Fruit fly (Drosophila melanogaster) whole organism, prepupa: ENCODE results near the gene CG15203.

Experiments used
- Blimp-1 ChIP-seq: fragments of 200-800 bp; sonication (Bioruptor generic); optimal IDR thresholded peaks from 3 replicates; lab custom pipeline; 2017; ENCODE audit warnings: missing biosample characterization, missing genetic modification characterization, mild to moderate bottlenecking, moderate library complexity, missing genetic modification reagents
- CG10631 ChIP-seq: fragments of 200-800 bp; sonication (Bioruptor generic); optimal IDR thresholded peaks from 2 replicates; lab custom pipeline; 2016; ENCODE audit warnings: missing biosample characterization, missing genetic modification characterization
- CG11294 ChIP-seq: fragments of 200-800 bp; sonication (Bioruptor generic); IDR thresholded peaks from 2 replicates; pipeline ENCODE4 v1.3.6; 2022; ENCODE audit warnings: missing biosample characterization, missing genetic modification characterization
- CG11762 ChIP-seq: fragments of 200-800 bp; sonication (Bioruptor generic); optimal IDR thresholded peaks from 3 replicates; lab custom pipeline; 2016; ENCODE audit warnings: missing biosample characterization, missing genetic modification characterization; ENCODE audit not compliant: insufficient read depth
- CG15336 ChIP-seq: fragments of 200-800 bp; sonication (Bioruptor generic); IDR thresholded peaks from 2 replicates; pipeline ENCODE4 v1.3.6; 2022; ENCODE audit warnings: missing biosample characterization, missing genetic modification characterization
- CG1621 ChIP-seq: fragments of 200-800 bp; sonication (Bioruptor generic); optimal IDR thresholded peaks from 3 replicates; lab custom pipeline; 2018; ENCODE audit warnings: missing biosample characterization, mild to moderate bottlenecking, missing genetic modification characterization
- CG16779 ChIP-seq: fragments of 200-800 bp; sonication (Bioruptor generic); optimal IDR thresholded peaks from 3 replicates; lab custom pipeline; 2017; ENCODE audit warnings: missing biosample characterization, mild to moderate bottlenecking, missing genetic modification characterization
- CG3032 ChIP-seq: fragments of 200-800 bp; optimal IDR thresholded peaks from 2 replicates; lab custom pipeline; 2019; ENCODE audit warnings: missing biosample characterization, mild to moderate bottlenecking, missing genetic modification characterization, moderate library complexity
- CG32006 ChIP-seq: fragments of 200-800 bp; sonication (Bioruptor generic); optimal IDR thresholded peaks from 3 replicates; lab custom pipeline; 2017; ENCODE audit warnings: missing biosample characterization, mild to moderate bottlenecking, missing genetic modification characterization
- CG34406 ChIP-seq: fragments of 200-800 bp; sonication (Bioruptor generic); optimal IDR thresholded peaks from 3 replicates; lab custom pipeline; 2016; ENCODE audit warnings: missing biosample characterization, missing genetic modification characterization
- CG6276 ChIP-seq: fragments of 200-800 bp; sonication (Bioruptor generic); optimal IDR thresholded peaks from 2 replicates; lab custom pipeline; 2017; ENCODE audit warnings: missing biosample characterization, mild to moderate bottlenecking, missing genetic modification characterization
- CG6792 ChIP-seq: fragments of 200-800 bp; sonication (Bioruptor generic); optimal IDR thresholded peaks from 3 replicates; lab custom pipeline; 2016; ENCODE audit warnings: missing biosample characterization, missing genetic modification characterization
- CG6808 ChIP-seq: fragments of 200-800 bp; sonication (Bioruptor generic); optimal IDR thresholded peaks from 3 replicates; lab custom pipeline; 2017; ENCODE audit warnings: missing biosample characterization, missing genetic modification characterization, mild to moderate bottlenecking, moderate library complexity, missing genetic modification reagents
- CG6854 ChIP-seq: fragments of 200-800 bp; sonication (Bioruptor generic); optimal IDR thresholded peaks from 2 replicates; lab custom pipeline; 2017; ENCODE audit warnings: missing biosample characterization, mild to moderate bottlenecking, missing genetic modification characterization
- CG7368 ChIP-seq: fragments of 200-800 bp; sonication (Bioruptor generic); optimal IDR thresholded peaks from 3 replicates; lab custom pipeline; 2016; ENCODE audit warnings: missing biosample characterization, missing genetic modification characterization
- CG8119 ChIP-seq: fragments of 200-800 bp; sonication (Bioruptor generic); IDR thresholded peaks from 3 replicates; pipeline ENCODE4 v1.3.6; 2022; ENCODE audit warnings: missing biosample characterization, missing genetic modification characterization
- CG8632 ChIP-seq: fragments of 200-800 bp; sonication (Bioruptor generic); optimal IDR thresholded peaks from 3 replicates; lab custom pipeline; 2016; ENCODE audit warnings: missing biosample characterization, missing genetic modification characterization
- Eip93F ChIP-seq: fragments of 200-800 bp; sonication (Bioruptor generic); optimal IDR thresholded peaks from 2 replicates; lab custom pipeline; 2016; ENCODE audit warnings: missing biosample characterization, mild to moderate bottlenecking, missing genetic modification characterization
- Ets21C ChIP-seq: fragments of 200-800 bp; sonication (Bioruptor generic); optimal IDR thresholded peaks from 3 replicates; lab custom pipeline; 2016; ENCODE audit warnings: missing biosample characterization, missing genetic modification characterization
- Gug ChIP-seq: fragments of 200-800 bp; sonication (Bioruptor generic); IDR thresholded peaks from 2 replicates; pipeline ENCODE4 v1.3.6; 2022; ENCODE audit warnings: missing biosample characterization, missing genetic modification characterization
- Hr4 ChIP-seq: fragments of 200-800 bp; sonication (Bioruptor generic); optimal IDR thresholded peaks from 3 replicates; lab custom pipeline; 2016; ENCODE audit warnings: missing biosample characterization, missing genetic modification characterization
- Lpt ChIP-seq: fragments of 200-800 bp; sonication (Bioruptor generic); optimal IDR thresholded peaks from 3 replicates; lab custom pipeline; 2016; ENCODE audit warnings: missing biosample characterization, missing genetic modification characterization
- Met ChIP-seq: fragments of 200-800 bp; sonication (Bioruptor generic); optimal IDR thresholded peaks from 3 replicates; lab custom pipeline; 2016; ENCODE audit warnings: missing biosample characterization, missing genetic modification characterization
- OdsH ChIP-seq: fragments of 200-800 bp; sonication (Bioruptor generic); optimal IDR thresholded peaks from 3 replicates; lab custom pipeline; 2016; ENCODE audit warnings: missing biosample characterization, missing genetic modification characterization
- Smox ChIP-seq: fragments of 200-800 bp; sonication (Bioruptor generic); optimal IDR thresholded peaks from 3 replicates; lab custom pipeline; 2016; ENCODE audit warnings: missing biosample characterization, missing genetic modification characterization
- Sox102F ChIP-seq: fragments of 200-800 bp; sonication (Bioruptor generic); optimal IDR thresholded peaks from 2 replicates; lab custom pipeline; 2016; ENCODE audit warnings: missing biosample characterization, mild to moderate bottlenecking, missing genetic modification characterization
- acj6 ChIP-seq: fragments of 200-800 bp; sonication (Bioruptor generic); optimal IDR thresholded peaks from 3 replicates; lab custom pipeline; 2016; ENCODE audit warnings: missing biosample characterization, missing genetic modification characterization
- cyc ChIP-seq: fragments of 200-800 bp; sonication (Bioruptor generic); optimal IDR thresholded peaks from 3 replicates; lab custom pipeline; 2016; ENCODE audit warnings: missing biosample characterization, missing genetic modification characterization
- dac ChIP-seq: fragments of 200-800 bp; sonication (Bioruptor generic); optimal IDR thresholded peaks from 2 replicates; lab custom pipeline; 2017; ENCODE audit warnings: missing biosample characterization, mild to moderate bottlenecking, missing genetic modification characterization
- fd59A ChIP-seq: fragments of 200-800 bp; sonication (Bioruptor generic); optimal IDR thresholded peaks from 2 replicates; lab custom pipeline; 2017; ENCODE audit warnings: missing biosample characterization, mild to moderate bottlenecking, missing genetic modification characterization, missing genetic modification reagents
- lz ChIP-seq: fragments of 200-800 bp; sonication (Bioruptor generic); optimal IDR thresholded peaks from 3 replicates; lab custom pipeline; 2016; ENCODE audit warnings: missing biosample characterization, missing genetic modification characterization
- salr ChIP-seq, 2 experiments: fragments of 200-800 bp; sonication (Bioruptor generic); optimal IDR thresholded peaks; 3 replicates each; lab custom pipeline; 2016 to 2018; ENCODE audit warnings: missing biosample characterization in 2 of 2, missing genetic modification characterization in 2 of 2, mild to moderate bottlenecking in 1 of 2
- spab ChIP-seq: fragments of 200-800 bp; sonication (Bioruptor generic); optimal IDR thresholded peaks from 2 replicates; lab custom pipeline; 2017; ENCODE audit warnings: missing biosample characterization, mild to moderate bottlenecking, missing genetic modification characterization, missing genetic modification reagents
- ss ChIP-seq, 2 experiments: fragments of 200-800 bp; sonication (Bioruptor generic); optimal IDR thresholded peaks; 2 replicates in 1 of 2; 3 replicates in 1 of 2; lab custom pipeline; 2017 to 2018; ENCODE audit warnings: mild to moderate bottlenecking in 2 of 2, missing biosample characterization in 2 of 2, missing genetic modification characterization in 2 of 2, moderate library complexity in 1 of 2
- svp ChIP-seq: fragments of 200-800 bp; sonication (Bioruptor generic); peaks from one replicate; lab custom pipeline; 2016; ENCODE audit warnings: missing biosample characterization, missing genetic modification characterization
- vri ChIP-seq: fragments of 200-800 bp; sonication (Bioruptor generic); optimal IDR thresholded peaks from 3 replicates; lab custom pipeline; 2016; ENCODE audit warnings: missing biosample characterization, mild to moderate bottlenecking, missing genetic modification characterization

Gene CG15203

dm6 chrX:11066252-11066651, at the start of gene CG15203:
Gene CG15203, plus strand, starts transcription at chrX:11066552.
- TF ChIP-seq CG6854 (no peak), CG8632 (GFP tag; lab: Kevin White, UChicago) (no peak), Smox (no peak), Gug (GFP tag; lab: Robert Waterston, UW) (no peak), svp (GFP tag; lab: Kevin White, UChicago) (peak; percentile 37), acj6 (no peak), Ets21C (GFP tag; lab: Kevin White, UChicago) (no peak), CG6276 (GFP tag; lab: Kevin White, UChicago) (no peak)

- TF ChIP-seq fd59A = no peak
Measured at dm6 chrX:11039788-11040187, 26.6 kb upstream of the CG15203 start, which contains the start of gene vex. Gene vex, minus strand, starts transcription at chrX:11039901.

dm6 chrX:11044456-11044855, 21.9 kb upstream of the CG15203 start, which contains the start of gene SmydA-4:
Gene SmydA-4, plus strand, starts transcription at chrX:11044756.
- TF ChIP-seq Gug (GFP tag; lab: Robert Waterston, UW) (no peak), dac (GFP tag; lab: Kevin White, UChicago) (no peak), Ets21C (GFP tag; lab: Kevin White, UChicago) (no peak), CG6792 (GFP tag; lab: Kevin White, UChicago) (no peak), CG8632 (GFP tag; lab: Kevin White, UChicago) (no peak), CG16779 (tag; lab: Kevin White, UChicago) (no peak), Eip93F (GFP tag; lab: Kevin White, UChicago) (no peak), CG6276 (GFP tag; lab: Kevin White, UChicago) (no peak), CG10631 (no peak), CG32006 (GFP tag; lab: Kevin White, UChicago) (no peak), CG1621 (no peak)

dm6 chrX:11053456-11053855, 12.9 kb upstream of the CG15203 start, which contains the start of gene CG1552:
Gene CG1552, minus strand, starts transcription at chrX:11053556.
- TF ChIP-seq CG8119 (GFP tag; lab: Robert Waterston, UW) (no peak), fd59A (no peak), CG15336 (no peak), Met (GFP tag; lab: Kevin White, UChicago) (no peak), Blimp-1 (GFP tag; lab: Kevin White, UChicago) (no peak), CG1621 (no peak), CG11762 (GFP tag; lab: Kevin White, UChicago) (no peak), CG34406 (GFP tag; lab: Kevin White, UChicago) (no peak), Sox102F (GFP tag; lab: Kevin White, UChicago) (no peak), Lpt (no peak)

- TF ChIP-seq CG6276 (GFP tag; lab: Kevin White, UChicago) (no peak), Ets21C (GFP tag; lab: Kevin White, UChicago) (no peak), CG6808 (GFP tag; lab: Kevin White, UChicago) (no peak), Smox (no peak), CG3032 (tag; lab: Kevin White, UChicago) (no peak), OdsH (GFP tag; lab: Kevin White, UChicago) (no peak), Met (GFP tag; lab: Kevin White, UChicago) (no peak), Hr4 (GFP tag; lab: Kevin White, UChicago) (no peak), salr (GFP tag; optimal IDR thresholded peaks at IDR 0.05; lab: Kevin White, UChicago) (no peak)
Measured at dm6 chrX:11059519-11059918, 6.8 kb upstream of the CG15203 start, which contains the start of gene CG1545. Gene CG1545, minus strand, starts transcription at chrX:11059619.

dm6 chrX:11063070-11063469, 3.3 kb upstream of the CG15203 start, which contains the start of gene CG1537:
Gene CG1537, minus strand, starts transcription at chrX:11063170.
- TF ChIP-seq lz = no peak
- no peak for TF ChIP-seq CG15336
- TF ChIP-seq Smox = no peak
- TF ChIP-seq cyc (GFP tag; lab: Kevin White, UChicago) = no peak
- TF ChIP-seq CG8632 (GFP tag; lab: Kevin White, UChicago) = no peak
- TF ChIP-seq CG11762 (GFP tag; lab: Kevin White, UChicago) = no peak
- TF ChIP-seq spab (GFP tag; lab: Kevin White, UChicago) = no peak
- TF ChIP-seq CG11294 (GFP tag; lab: Robert Waterston, UW) = no peak
- TF ChIP-seq vri (GFP tag; lab: Kevin White, UChicago) = no peak
- TF ChIP-seq CG6792 (GFP tag; lab: Kevin White, UChicago) = no peak
- no peak for TF ChIP-seq CG3032 (tag; lab: Kevin White, UChicago)
- TF ChIP-seq ss (GFP tag; optimal IDR thresholded peaks at IDR 0.05; lab: Kevin White, UChicago) = no peak
- TF ChIP-seq CG7368 (GFP tag; lab: Kevin White, UChicago) = no peak
- TF ChIP-seq Met (GFP tag; lab: Kevin White, UChicago) = no peak
- TF ChIP-seq CG32006 (GFP tag; lab: Kevin White, UChicago) = no peak
- no peak for TF ChIP-seq Ets21C (GFP tag; lab: Kevin White, UChicago)
